Fruit fly (Drosophila melanogaster): ENCODE results near the gene bif.
A peak's percentile ranks its signal among the peaks of the same experiment; 100 is the strongest.

Gene bif

DNA sequence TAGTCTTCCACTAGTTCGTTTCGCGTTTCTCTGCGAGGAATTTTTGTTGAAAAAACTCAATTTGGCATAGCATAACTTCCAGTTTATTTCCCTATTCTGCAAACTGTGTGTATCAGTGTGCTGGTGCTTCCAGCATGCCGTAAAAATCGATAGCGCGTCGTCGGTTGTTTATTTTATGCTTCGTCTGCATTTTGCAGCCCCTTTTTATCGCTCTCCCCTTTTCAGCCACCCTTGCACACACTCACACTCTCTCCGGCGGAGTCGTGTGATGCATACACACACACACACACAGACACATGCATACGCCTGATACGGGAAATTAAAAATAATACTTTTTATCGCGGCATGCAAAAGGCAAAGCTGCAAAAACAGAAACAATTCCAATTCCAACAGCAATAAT lies 691 bp downstream of the bif start (continued):
- no peak for TF ChIP-seq dan (GFP tag; IDR thresholded peaks at IDR 0.05)
- no peak for TF ChIP-seq Dip2 (GFP tag; IDR thresholded peaks at IDR 0.05)
- TF ChIP-seq nom (GFP tag; optimal IDR thresholded peaks at IDR 0.05): peak; percentile 25

DNA sequence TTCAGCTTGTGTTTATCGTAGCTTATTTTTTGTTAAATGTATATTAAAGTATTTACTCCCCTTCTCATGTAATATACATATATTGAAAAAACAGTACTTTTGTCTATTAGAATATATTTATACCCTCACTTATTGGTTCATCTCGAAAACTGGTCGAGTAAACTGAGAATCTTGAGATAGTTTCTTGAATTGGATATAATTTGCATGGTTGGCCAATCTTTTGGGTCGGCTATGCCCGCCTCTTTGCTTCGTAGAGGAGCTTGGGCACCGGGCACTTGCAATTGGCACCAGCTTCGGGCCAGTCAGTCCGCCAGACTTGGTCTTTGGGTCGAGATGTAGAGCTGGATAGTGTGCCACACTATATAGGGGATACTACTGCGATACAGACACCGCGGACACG lies 1.6 kb downstream of the bif start:
- peak; percentile 35 for TF ChIP-seq D19A (tag; optimal IDR thresholded peaks at IDR 0.05)
- TF ChIP-seq CG11456 (GFP tag; IDR thresholded peaks at IDR 0.05): no peak
- TF ChIP-seq CG10274 (GFP tag; optimal IDR thresholded peaks at IDR 0.05): peak; percentile 76
- no peak for TF ChIP-seq ems (GFP tag; optimal IDR thresholded peaks at IDR 0.05)
- no peak for TF ChIP-seq fd3F (GFP tag; optimal IDR thresholded peaks at IDR 0.05)
- TF ChIP-seq CTCF (GFP tag; optimal IDR thresholded peaks at IDR 0.05): no peak
- TF ChIP-seq nerfin-2 (GFP tag; IDR thresholded peaks at IDR 0.05; ENCODE audit: partially characterized antibody): no peak
- 0 out of 3 replicates have a peak, but pooled peaks have one; percentile 10 for TF ChIP-seq row (GFP tag; IDR thresholded peaks at IDR 0.05)

DNA sequence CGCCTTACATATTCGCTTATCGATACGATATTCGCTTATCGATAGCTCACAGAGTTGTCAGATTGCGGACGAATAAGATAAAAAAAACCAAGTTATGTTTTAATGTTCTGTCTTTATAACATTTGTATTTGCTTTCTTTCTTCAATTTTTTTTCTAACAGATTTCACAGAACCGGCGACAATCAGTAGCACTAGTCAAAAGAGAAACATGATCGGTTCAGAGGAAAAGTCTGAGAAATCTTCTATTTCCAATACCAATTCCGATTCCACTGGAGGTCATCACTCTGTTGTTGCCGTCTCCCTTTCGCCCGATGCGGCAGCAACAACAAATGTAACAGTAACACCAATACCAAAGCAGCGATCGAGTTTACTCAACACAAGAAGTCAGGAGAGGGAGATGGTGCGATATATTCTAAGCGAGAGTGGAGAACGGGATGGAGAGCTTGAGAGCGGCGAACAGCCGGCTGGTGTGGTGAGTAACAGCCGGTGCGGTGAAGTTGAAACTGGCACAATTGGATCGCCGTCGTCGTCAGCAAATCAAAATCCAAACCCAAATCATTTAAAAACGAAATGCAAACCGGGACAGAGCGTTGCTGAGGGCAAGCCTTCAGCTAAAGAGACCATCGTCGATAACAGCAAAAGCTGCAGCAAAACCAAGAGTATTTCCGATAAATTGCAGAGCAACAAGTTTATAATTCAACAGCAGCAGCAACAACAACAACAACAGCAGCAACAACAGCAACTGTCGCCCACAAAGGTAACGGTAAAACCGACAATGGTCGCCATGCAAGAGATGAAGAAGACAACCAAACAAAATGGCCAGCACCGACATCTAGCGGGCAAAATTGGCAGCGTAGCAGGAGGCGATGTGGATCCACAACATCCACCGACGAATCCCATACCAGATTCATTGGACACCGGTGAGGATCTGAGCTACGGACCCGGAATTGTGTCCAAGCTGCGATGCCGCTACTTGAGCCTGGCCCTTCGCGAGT lies 3.1 kb downstream of the bif start:
- TF ChIP-seq grn (GFP tag; optimal IDR thresholded peaks at IDR 0.05) (peak; percentile 65), CG1529 (GFP tag; optimal IDR thresholded peaks at IDR 0.05) (no peak), CG15479 (GFP tag; optimal IDR thresholded peaks at IDR 0.05) (no peak), CG8924 (tag; optimal IDR thresholded peaks at IDR 0.05) (peak; percentile 76), CG34422 (GFP tag; IDR thresholded peaks at IDR 0.05) (no peak), exex (tag; optimal IDR thresholded peaks at IDR 0.05) (peak; percentile 46), Optix (GFP tag; IDR thresholded peaks at IDR 0.05) (no peak), vvl (GFP tag; IDR thresholded peaks at IDR 0.05) (peak; percentile 47; the same call in 1 of the 2 replicates), abd-A (tag; optimal IDR thresholded peaks at IDR 0.05) (peak; percentile 31), H15 (GFP tag; IDR thresholded peaks at IDR 0.05) (no peak; the same call in 2 of the 3 replicates), pnt (GFP tag; optimal IDR thresholded peaks at IDR 0.05) (peak; percentile 59), tap (tag; optimal IDR thresholded peaks at IDR 0.05) (peak; percentile 63), NC2β (GFP tag; optimal IDR thresholded peaks at IDR 0.05) (no peak), ato (GFP tag; IDR thresholded peaks at IDR 0.05; ENCODE audit: partially characterized antibody) (no peak), fru (optimal IDR thresholded peaks at IDR 0.05) (no peak), CG2202 (tag; optimal IDR thresholded peaks at IDR 0.05) (no peak), CG10431 (GFP tag; optimal IDR thresholded peaks at IDR 0.05) (no peak), twi (tag; optimal IDR thresholded peaks at IDR 0.05) (peak; percentile 12), sima (GFP tag; optimal IDR thresholded peaks at IDR 0.05) (no peak), Atf6 (GFP tag; IDR thresholded peaks at IDR 0.05) (peak; percentile 54; the same call in 1 of the 2 replicates), CG32772 (GFP tag; IDR thresholded peaks at IDR 0.05) (peak; percentile 65), Camta (GFP tag; optimal IDR thresholded peaks at IDR 0.05) (peak; percentile 61), chm (GFP tag; IDR thresholded peaks at IDR 0.05) (peak; percentile 46; the same call in 1 of the 2 replicates), Rx (GFP tag; IDR thresholded peaks at IDR 0.05) (no peak), eyg (GFP tag; optimal IDR thresholded peaks at IDR 0.05) (peak; percentile 44), Doc3 (GFP tag; IDR thresholded peaks at IDR 0.05; ENCODE audit: partially characterized antibody) (0 out of 3 replicates have a peak, but pooled peaks have one; percentile 42), lov (optimal IDR thresholded peaks at IDR 0.05) (no peak), lov (GFP tag; IDR thresholded peaks at IDR 0.05) (no peak), Doc2 (GFP tag; IDR thresholded peaks at IDR 0.05) (no peak), Oli (tag; optimal IDR thresholded peaks at IDR 0.05) (peak; percentile 48), CG12391 (tag; optimal IDR thresholded peaks at IDR 0.05) (peak; percentile 75), peb (GFP tag; IDR thresholded peaks at IDR 0.05) (no peak), sens-2 (GFP tag; IDR thresholded peaks at IDR 0.05) (no peak), ewg (GFP tag; optimal IDR thresholded peaks at IDR 0.05) (peak; percentile 1), CG32767 (GFP tag; IDR thresholded peaks at IDR 0.05) (no peak), vnd (GFP tag; IDR thresholded peaks at IDR 0.05; ENCODE audit: partially characterized antibody) (peak; percentile 25; the same call in 1 of the 3 replicates)

All from whole organism, embryonic.